Fruit fly (Drosophila melanogaster): ENCODE results near the gene CG31624.

The CG31624 gene

DNA sequence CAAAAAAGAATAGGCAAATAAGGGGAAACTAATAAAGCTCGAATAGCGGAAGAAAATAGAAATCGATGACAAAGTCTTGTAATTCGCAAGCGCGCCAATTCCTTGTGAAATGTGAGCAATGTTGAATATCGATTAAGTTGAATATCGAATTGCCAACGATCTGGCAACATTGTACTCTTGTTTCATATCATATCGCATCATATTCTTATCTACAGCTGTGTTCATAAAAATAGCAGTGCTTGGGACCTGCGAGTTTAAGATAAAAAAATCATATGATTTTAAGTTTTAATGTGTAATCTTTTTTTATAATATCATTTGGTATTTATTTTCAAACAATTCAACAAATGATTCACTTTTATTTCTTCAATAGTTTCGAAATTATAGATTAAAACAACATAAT, 51.1 kb downstream of the CG31624 start (continued):
- no peak for TF ChIP-seq ken (GFP tag; IDR thresholded peaks at IDR 0.05)
- TF ChIP-seq sens-2 (GFP tag; IDR thresholded peaks at IDR 0.05) = 0 out of 2 replicates have a peak, but pooled peaks have one; percentile 10
- no peak for TF ChIP-seq CG2875 (GFP tag; optimal IDR thresholded peaks at IDR 0.05)
- TF ChIP-seq Lim3 (GFP tag; IDR thresholded peaks at IDR 0.05) = no peak
- no peak for TF ChIP-seq ash1 (GFP tag; optimal IDR thresholded peaks at IDR 0.05)
- no peak for TF ChIP-seq hkb (optimal IDR thresholded peaks at IDR 0.05)
- TF ChIP-seq hkb (GFP tag; IDR thresholded peaks at IDR 0.05) = peak; percentile 81
- TF ChIP-seq zfh1 (GFP tag; IDR thresholded peaks at IDR 0.05) = 0 out of 3 replicates have a peak, but pooled peaks have one; percentile 43
- no peak for TF ChIP-seq nom (GFP tag; optimal IDR thresholded peaks at IDR 0.05)
- no peak for TF ChIP-seq CG2129 (GFP tag; IDR thresholded peaks at IDR 0.05; ENCODE audit: partially characterized antibody)
- no peak; the same call in 1 of the 2 replicates for TF ChIP-seq Ptx1 (GFP tag; IDR thresholded peaks at IDR 0.05)
- TF ChIP-seq trh (GFP tag; optimal IDR thresholded peaks at IDR 0.05) = peak; percentile 4
- peak; percentile 69 for TF ChIP-seq CG2712 (tag; optimal IDR thresholded peaks at IDR 0.05)
- TF ChIP-seq CG9437 (GFP tag; optimal IDR thresholded peaks at IDR 0.05) = peak; percentile 32
- TF ChIP-seq CG7928 (GFP tag; optimal IDR thresholded peaks at IDR 0.05) = no peak
- TF ChIP-seq CG9727 (GFP tag; optimal IDR thresholded peaks at IDR 0.05) = peak; percentile 56
- no peak for TF ChIP-seq gcm (GFP tag; optimal IDR thresholded peaks at IDR 0.05)
- TF ChIP-seq CG12942 (GFP tag; optimal IDR thresholded peaks at IDR 0.05) = peak; percentile 30
- no peak for TF ChIP-seq bowl (GFP tag; IDR thresholded peaks at IDR 0.05)
- TF ChIP-seq CG9797 (GFP tag; optimal IDR thresholded peaks at IDR 0.05) = no peak
- TF ChIP-seq CG13287 (GFP tag; IDR thresholded peaks at IDR 0.05; ENCODE audit: partially characterized antibody) = peak; percentile 86
- TF ChIP-seq otp (GFP tag; IDR thresholded peaks at IDR 0.05) = 0 out of 3 replicates have a peak, but pooled peaks have one; percentile 12
- no peak for TF ChIP-seq odd (GFP tag; optimal IDR thresholded peaks at IDR 0.05)
- TF ChIP-seq sr (GFP tag; IDR thresholded peaks at IDR 0.05) = no peak
- TF ChIP-seq CG31224 (GFP tag; IDR thresholded peaks at IDR 0.05) = no peak
- no peak for TF ChIP-seq CrebB (tag; optimal IDR thresholded peaks at IDR 0.05)
- TF ChIP-seq ttk (GFP tag; IDR thresholded peaks at IDR 0.05) = no peak
- TF ChIP-seq Ravus (GFP tag; IDR thresholded peaks at IDR 0.05) = no peak
- peak; percentile 9 for TF ChIP-seq CG13123 (GFP tag; optimal IDR thresholded peaks at IDR 0.05)
- TF ChIP-seq wdn (GFP tag; IDR thresholded peaks at IDR 0.05) = peak; percentile 34; the same call in 1 of the 2 replicates
- no peak for TF ChIP-seq psq (GFP tag; optimal IDR thresholded peaks at IDR 0.05)
- peak; percentile 45; the same call in 1 of the 3 replicates for TF ChIP-seq CG16813 (GFP tag; IDR thresholded peaks at IDR 0.05; ENCODE audit: partially characterized antibody)
- no peak for TF ChIP-seq CG7357 (GFP tag; IDR thresholded peaks at IDR 0.05)
- TF ChIP-seq CG14710 (tag; optimal IDR thresholded peaks at IDR 0.05) = peak; percentile 57
- no peak for TF ChIP-seq fu2 (GFP tag; optimal IDR thresholded peaks at IDR 0.05)
- peak; percentile 25 for TF ChIP-seq CG34376 (GFP tag; optimal IDR thresholded peaks at IDR 0.05)
- TF ChIP-seq ranshi (GFP tag; IDR thresholded peaks at IDR 0.05) = 0 out of 2 replicates have a peak, but pooled peaks have one; percentile 30
- TF ChIP-seq CG15696 (tag; optimal IDR thresholded peaks at IDR 0.05) = peak; percentile 28
- TF ChIP-seq Nf-YB (GFP tag; optimal IDR thresholded peaks at IDR 0.05) = peak; percentile 26
- no peak for TF ChIP-seq pan (optimal IDR thresholded peaks at IDR 0.05)
- peak in 1 of 2 experiments; percentile 78 for TF ChIP-seq pan (GFP tag; optimal IDR thresholded peaks at IDR 0.05 in 1 of 2, IDR thresholded peaks at IDR 0.05 in 1 of 2)
- TF ChIP-seq Atf6 (GFP tag; IDR thresholded peaks at IDR 0.05) = peak; percentile 52; the same call in 1 of the 2 replicates
- TF ChIP-seq Mes4 (GFP tag; optimal IDR thresholded peaks at IDR 0.05) = no peak
- peak; percentile 33 for TF ChIP-seq ind (GFP tag; optimal IDR thresholded peaks at IDR 0.05)
- peak; percentile 68 for TF ChIP-seq Sry-δ (GFP tag; optimal IDR thresholded peaks at IDR 0.05)
- peak; percentile 91 for TF ChIP-seq E2f2 (GFP tag; IDR thresholded peaks at IDR 0.05)
- TF ChIP-seq Hr3 (GFP tag; optimal IDR thresholded peaks at IDR 0.05) = peak; percentile 41
- no peak for TF ChIP-seq CG1529 (GFP tag; optimal IDR thresholded peaks at IDR 0.05)
- TF ChIP-seq tx (GFP tag; optimal IDR thresholded peaks at IDR 0.05) = no peak
- TF ChIP-seq CG1792 (GFP tag; optimal IDR thresholded peaks at IDR 0.05) = no peak
- peak; percentile 63 for TF ChIP-seq CG1603 (tag; optimal IDR thresholded peaks at IDR 0.05)
- no peak for TF ChIP-seq CG7745 (tag; optimal IDR thresholded peaks at IDR 0.05)
